Worm (Caenorhabditis elegans) whole organism, late embryonic: Measurements from ENCODE around the gene M28.10.

ENCODE experiments used
- K02D7.2 ChIP-seq: sonication (generic microtip); optimal IDR thresholded peaks from 2 replicates; lab custom pipeline; 2017; ENCODE audit warnings: mild to moderate bottlenecking, missing genetic modification characterization, missing compliant biosample characterization
- T23F11.4 ChIP-seq: fragments of 200-800 bp; sonication (Bioruptor generic); optimal IDR thresholded peaks from 2 replicates; lab custom pipeline; 2018; ENCODE audit warnings: mild to moderate bottlenecking, missing genetic modification characterization, missing compliant biosample characterization
- Y22D7AL.16 ChIP-seq: sonication (generic microtip); optimal IDR thresholded peaks from 2 replicates; lab custom pipeline; 2016; ENCODE audit warnings: missing genetic modification characterization, missing compliant biosample characterization
- ahr-1 ChIP-seq: sonication (generic microtip); optimal IDR thresholded peaks from 2 replicates; lab custom pipeline; 2016; ENCODE audit warnings: missing genetic modification characterization, missing compliant biosample characterization
- ama-1 ChIP-seq: fragments of 150-350 bp; optimal IDR thresholded peaks from 2 replicates; lab custom pipeline; 2014
- ceh-18 ChIP-seq: sonication (generic microtip); optimal IDR thresholded peaks from 2 replicates; lab custom pipeline; 2016; ENCODE audit warnings: missing genetic modification characterization, missing compliant biosample characterization
- ceh-2 ChIP-seq: sonication (generic microtip); optimal IDR thresholded peaks from 2 replicates; lab custom pipeline; 2016; ENCODE audit warnings: missing genotype, missing genetic modification characterization, missing compliant biosample characterization
- ceh-30 ChIP-seq: fragments of 150-350 bp; optimal IDR thresholded peaks from 2 replicates; lab custom pipeline; 2014; ENCODE audit warnings: missing biosample characterization, missing genetic modification characterization
- ceh-31 ChIP-seq: sonication (generic microtip); optimal IDR thresholded peaks from 2 replicates; lab custom pipeline; 2016; ENCODE audit warnings: missing genetic modification characterization, missing compliant biosample characterization
- ceh-48 ChIP-seq: sonication (generic microtip); optimal IDR thresholded peaks from 2 replicates; lab custom pipeline; 2016; ENCODE audit warnings: missing genetic modification characterization, inconsistent platforms, missing compliant biosample characterization
- ceh-6 ChIP-seq: fragments of 200-800 bp; sonication (Bioruptor generic); optimal IDR thresholded peaks from 2 replicates; lab custom pipeline; 2018; ENCODE audit warnings: mild to moderate bottlenecking, missing genetic modification characterization, missing compliant biosample characterization
- che-1 ChIP-seq: sonication (generic microtip); optimal IDR thresholded peaks from 2 replicates; lab custom pipeline; 2016; ENCODE audit warnings: mild to moderate bottlenecking, missing genetic modification characterization, missing compliant biosample characterization
- dve-1 ChIP-seq: sonication (generic microtip); optimal IDR thresholded peaks from 2 replicates; lab custom pipeline; 2017; ENCODE audit warnings: antibody characterized with exemption, mild to moderate bottlenecking, missing genetic modification characterization, missing compliant biosample characterization
- elt-2 ChIP-seq: sonication (generic microtip); optimal IDR thresholded peaks from 2 replicates; lab custom pipeline; 2016; ENCODE audit warnings: missing genetic modification reagents, missing genetic modification characterization, missing compliant biosample characterization
- eyg-1 ChIP-seq: sonication (generic microtip); optimal IDR thresholded peaks from 2 replicates; lab custom pipeline; 2016; ENCODE audit warnings: missing genotype, missing genetic modification characterization, missing compliant biosample characterization
- fax-1 ChIP-seq: sonication (generic microtip); optimal IDR thresholded peaks from 2 replicates; lab custom pipeline; 2016; ENCODE audit warnings: missing genotype, missing genetic modification characterization, missing compliant biosample characterization
- gmeb-2 ChIP-seq: sonication (generic microtip); optimal IDR thresholded peaks from 2 replicates; lab custom pipeline; 2016; ENCODE audit warnings: missing genetic modification characterization, inconsistent platforms, missing compliant biosample characterization
- hlh-30 ChIP-seq: sonication (generic microtip); optimal IDR thresholded peaks from 2 replicates; lab custom pipeline; 2017; ENCODE audit warnings: antibody characterized with exemption, missing genetic modification characterization, missing compliant biosample characterization; ENCODE audit not compliant: insufficient read depth
- hlh-8 ChIP-seq: sonication (generic microtip); optimal IDR thresholded peaks from 2 replicates; lab custom pipeline; 2016; ENCODE audit warnings: missing genotype, missing genetic modification characterization, missing compliant biosample characterization
- lim-6 ChIP-seq: sonication (generic microtip); optimal IDR thresholded peaks from 2 replicates; lab custom pipeline; 2016; ENCODE audit warnings: missing genetic modification characterization, missing compliant biosample characterization
- lin-11 ChIP-seq: fragments of 200-800 bp; sonication (Bioruptor generic); optimal IDR thresholded peaks from 2 replicates; lab custom pipeline; 2018; ENCODE audit warnings: mild to moderate bottlenecking, missing genetic modification characterization, missing compliant biosample characterization
- mec-3 ChIP-seq: sonication (generic microtip); optimal IDR thresholded peaks from 2 replicates; lab custom pipeline; 2016; ENCODE audit warnings: borderline replicate concordance, missing genetic modification characterization, missing compliant biosample characterization
- nfya-1 ChIP-seq: sonication (generic microtip); optimal IDR thresholded peaks from 2 replicates; lab custom pipeline; 2017; ENCODE audit warnings: missing genetic modification characterization, mild to moderate bottlenecking, missing compliant biosample characterization, antibody characterized with exemption, moderate library complexity
- nhr-232 ChIP-seq: sonication (generic microtip); optimal IDR thresholded peaks from 2 replicates; lab custom pipeline; 2016; ENCODE audit warnings: missing genetic modification characterization, missing compliant biosample characterization
- npax-4 ChIP-seq: sonication (generic microtip); optimal IDR thresholded peaks from 2 replicates; lab custom pipeline; 2016; ENCODE audit warnings: missing genetic modification characterization, missing compliant biosample characterization
- pros-1 ChIP-seq: fragments of 150-350 bp; optimal IDR thresholded peaks from 2 replicates; lab custom pipeline; 2014; ENCODE audit warnings: missing biosample characterization, missing genetic modification reagents, missing genetic modification characterization
- ref-2 ChIP-seq: sonication (generic microtip); optimal IDR thresholded peaks from 2 replicates; lab custom pipeline; 2016; ENCODE audit warnings: missing genetic modification characterization, missing compliant biosample characterization
- sdc-2 ChIP-seq: sonication (generic microtip); optimal IDR thresholded peaks from 2 replicates; lab custom pipeline; 2016; ENCODE audit warnings: missing genotype, missing genetic modification characterization, missing compliant biosample characterization
- sox-4 ChIP-seq: sonication (generic microtip); optimal IDR thresholded peaks from 2 replicates; lab custom pipeline; 2017; ENCODE audit warnings: mild to moderate bottlenecking, missing genetic modification characterization, inconsistent platforms, missing compliant biosample characterization
- ttx-3 ChIP-seq: sonication (generic microtip); optimal IDR thresholded peaks from 2 replicates; lab custom pipeline; 2016; ENCODE audit warnings: missing genetic modification reagents, missing genetic modification characterization, missing compliant biosample characterization
- unc-3 ChIP-seq, 2 experiments: fragments of 200-800 bp in 1 of 2; sonication (Bioruptor generic) in 1 of 2; sonication (generic microtip) in 1 of 2; conservative IDR thresholded peaks in 1 of 2; optimal IDR thresholded peaks in 1 of 2; 2 replicates each; pipeline versions ENCODE4 v1.3.6 to Lab custom; 2016 to 2022; ENCODE audit warnings: missing compliant biosample characterization in 2 of 2, missing genetic modification characterization in 2 of 2, missing genetic modification reagents in 1 of 2
- unc-42 ChIP-seq: sonication (generic microtip); optimal IDR thresholded peaks from 2 replicates; lab custom pipeline; 2016; ENCODE audit warnings: missing genotype, missing genetic modification characterization, missing compliant biosample characterization
- unc-55 ChIP-seq: sonication (generic microtip); optimal IDR thresholded peaks from 2 replicates; lab custom pipeline; 2017; ENCODE audit warnings: missing biosample characterization, missing genetic modification reagents, missing genetic modification characterization
- unc-86 ChIP-seq: sonication (generic microtip); optimal IDR thresholded peaks from 2 replicates; lab custom pipeline; 2016; ENCODE audit warnings: missing genetic modification characterization, missing compliant biosample characterization

M28.10 gene

DNA sequence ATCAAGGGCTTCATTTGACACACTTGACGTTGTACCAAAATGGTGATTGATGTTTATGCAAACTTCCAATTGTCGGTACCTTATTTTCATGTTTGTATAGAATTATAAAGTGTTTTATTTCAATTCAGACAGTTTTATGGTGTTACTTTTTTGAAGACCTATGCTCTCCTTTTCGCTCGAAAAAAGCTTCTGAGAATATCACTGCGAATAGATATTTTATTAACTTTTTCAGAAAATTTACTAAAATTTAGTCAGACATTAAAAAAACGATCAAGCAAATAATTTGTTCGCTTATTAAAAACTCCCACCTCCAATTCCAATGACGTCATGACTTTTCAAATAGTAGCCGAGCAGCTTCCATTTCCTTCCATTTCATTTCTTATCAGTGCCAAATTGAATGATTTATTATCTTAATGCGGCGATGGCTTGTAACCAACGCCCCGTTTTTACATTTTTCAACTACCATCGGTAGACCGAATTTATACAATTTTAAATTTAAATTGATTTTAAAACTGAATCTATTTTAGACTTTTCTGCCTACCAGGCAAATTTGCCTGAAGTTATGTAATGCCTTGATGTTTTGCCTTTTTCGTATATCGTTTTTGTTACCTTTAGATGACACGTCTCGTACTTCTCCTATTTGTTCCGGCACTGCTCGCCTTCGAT is at the start of gene M28.10:
Gene M28.10, plus strand, starts transcription at position 616 of the 666 bp plus-strand sequence.
- no peak for TF ChIP-seq ceh-30 (tag; lab: Kevin White, UChicago)
- no peak for TF ChIP-seq T23F11.4 (GFP tag; lab: Kevin White, UChicago)
- no peak for TF ChIP-seq unc-55
- no peak for TF ChIP-seq Y22D7AL.16 (tag; lab: Kevin White, UChicago)

DNA sequence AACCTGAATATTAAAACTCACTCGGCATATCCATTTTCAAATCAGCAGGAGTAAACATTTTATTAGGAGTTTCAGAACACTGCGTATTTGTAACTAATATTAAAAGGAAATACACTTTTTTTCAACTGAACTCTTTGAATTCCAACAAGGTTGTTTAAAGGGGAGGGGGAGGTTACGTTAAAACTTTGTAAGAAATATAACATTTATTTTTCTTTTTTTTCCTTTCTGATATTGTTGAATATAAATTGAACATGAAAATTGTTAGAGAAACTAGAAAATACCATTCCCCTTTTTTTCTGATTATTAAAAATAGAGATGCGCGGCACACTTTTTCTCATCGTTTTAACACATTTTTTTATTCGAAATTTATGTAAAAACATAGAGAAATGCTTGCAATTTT is 49.3 kb upstream of the M28.10 start, which contains the start of gene C14A4.8:
Gene C14A4.8, minus strand, starts transcription at position 101 of the 400 bp plus-strand sequence.
- TF ChIP-seq gmeb-2 (tag; lab: Kevin White, UChicago) (no peak), hlh-8 (no peak), K02D7.2 (tag; lab: Kevin White, UChicago) (no peak), nhr-232 (no peak), ceh-2 (tag; lab: Kevin White, UChicago) (no peak), lin-11 (tag; lab: Kevin White, UChicago) (no peak), che-1 (tag; lab: Kevin White, UChicago) (no peak), pros-1 (tag; lab: Kevin White, UChicago) (no peak)

- TF ChIP-seq ceh-48 (tag; lab: Kevin White, UChicago) (no peak), ahr-1 (no peak)
Observed at ce11 chrII:10598970-10599369, 48.3 kb upstream of the M28.10 start, which contains the start of gene C14A4.9. Gene C14A4.9 (plus strand): TSS chrII:10599337.

- TF ChIP-seq ceh-31 (tag; lab: Kevin White, UChicago) (no peak), dve-1 (tag; lab: Kevin White, UChicago) (no peak), che-1 (tag; lab: Kevin White, UChicago) (no peak), ceh-6 (GFP tag; lab: Kevin White, UChicago) (no peak), ttx-3 (tag; lab: Kevin White, UChicago) (no peak), ref-2 (tag; lab: Kevin White, UChicago) (no peak), unc-55 (no peak), unc-86 (tag; lab: Kevin White, UChicago) (no peak), T23F11.4 (GFP tag; lab: Kevin White, UChicago) (no peak), npax-4 (tag; lab: Kevin White, UChicago) (no peak), elt-2 (tag; lab: Kevin White, UChicago) (no peak), ama-1 (lab: Kevin White, UChicago) (no peak), mec-3 (tag; lab: Kevin White, UChicago) (no peak), ceh-18 (tag; lab: Kevin White, UChicago) (no peak), unc-3 (GFP tag; conservative IDR thresholded peaks at IDR 0.05; lab: Robert Waterston, UW) (no peak), unc-3 (tag; optimal IDR thresholded peaks at IDR 0.05; lab: Kevin White, UChicago) (no peak), sdc-2 (tag; lab: Kevin White, UChicago) (no peak), pros-1 (tag; lab: Kevin White, UChicago) (no peak), sox-4 (tag; lab: Kevin White, UChicago) (no peak), eyg-1 (no peak), nhr-232 (no peak)
Observed at ce11 chrII:10602184-10602583, 45.1 kb upstream of the M28.10 start, which contains the start of gene srv-2. Gene srv-2 (minus strand): TSS chrII:10602284.

- TF ChIP-seq hlh-30 (tag; lab: Kevin White, UChicago): no peak
- TF ChIP-seq unc-42 (tag; lab: Kevin White, UChicago): no peak
- TF ChIP-seq lim-6 (tag; lab: Kevin White, UChicago): no peak
- no peak for TF ChIP-seq mec-3 (tag; lab: Kevin White, UChicago)
- no peak for TF ChIP-seq fax-1 (tag; lab: Kevin White, UChicago)
- no peak for TF ChIP-seq eyg-1
- no peak for TF ChIP-seq ceh-6 (GFP tag; lab: Kevin White, UChicago)
- peak; percentile 63 for TF ChIP-seq nfya-1 (tag; lab: Kevin White, UChicago)
Observed at ce11 chrII:10603560-10603959, 43.8 kb upstream of the M28.10 start.
